Worm (Caenorhabditis elegans): Measurements from ENCODE around the gene rpl-36.

DNA sequence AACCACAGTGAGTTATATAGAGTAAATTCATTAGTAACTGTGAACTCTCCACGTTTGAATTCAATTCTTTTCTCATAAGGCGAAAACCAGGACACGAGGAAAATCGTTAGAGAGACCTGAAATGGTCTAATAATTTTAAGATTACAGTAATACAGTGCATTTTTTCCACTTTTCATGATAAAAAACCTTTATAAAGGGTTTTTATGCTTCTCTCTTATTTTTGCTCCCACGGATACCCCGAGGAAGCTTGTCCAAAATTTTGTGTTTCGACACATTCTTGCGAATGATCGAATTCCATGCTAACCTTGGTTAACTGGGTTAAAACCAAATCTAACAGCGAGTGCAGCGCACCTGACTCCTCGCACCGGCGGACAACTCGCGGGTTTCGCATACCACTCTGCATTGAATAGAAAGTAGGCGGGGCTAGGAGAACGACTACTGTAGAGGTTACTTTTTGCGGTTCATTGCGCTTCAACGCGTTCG is 39.8 kb upstream of the rpl-36 start:
- TF ChIP-seq flt-1 (GFP tag; IDR thresholded peaks at IDR 0.05) (peak; percentile 63; the same call in 1 of the 2 replicates), T22C8.4 (GFP tag; IDR thresholded peaks at IDR 0.05) (no peak), med-1 (GFP tag; optimal IDR thresholded peaks at IDR 0.05; ENCODE audit: insufficient read depth) (no peak), cog-1 (tag; optimal IDR thresholded peaks at IDR 0.05) (no peak), ztf-29 (GFP tag; IDR thresholded peaks at IDR 0.05) (no peak), ref-1 (GFP tag; conservative IDR thresholded peaks at IDR 0.05) (no peak), klf-2 (GFP tag; conservative IDR thresholded peaks at IDR 0.05) (no peak), ztf-23 (GFP tag; IDR thresholded peaks at IDR 0.05) (no peak)
